Worm (Caenorhabditis elegans) whole organism, mixed stage, embryonic: ENCODE data around the gene clec-122.
"Not testable (repeated sequence)": the region's sequence is repeated elsewhere in the genome, so short reads cannot be mapped to it uniquely, and the experiment has no call there.

Experiments
- M03D4.4 ChIP-seq: sonication (generic microtip); optimal IDR thresholded peaks from 2 replicates; lab custom pipeline; 2017; ENCODE audit warnings: mild to moderate bottlenecking, missing genetic modification characterization, missing compliant biosample characterization
- bed-3 ChIP-seq: fragments of 200-800 bp; sonication (Bioruptor generic); optimal IDR thresholded peaks from 3 replicates; lab custom pipeline; 2018; ENCODE audit warnings: mild to moderate bottlenecking, missing genetic modification characterization, moderate library complexity, missing compliant biosample characterization
- blmp-1 ChIP-seq: fragments of 150-350 bp; optimal IDR thresholded peaks from 2 replicates; lab custom pipeline; 2014; ENCODE audit warnings: missing biosample characterization, missing genetic modification characterization
- ceh-39 ChIP-seq: fragments of 150-350 bp; optimal IDR thresholded peaks from 2 replicates; lab custom pipeline; 2014; ENCODE audit warnings: missing biosample characterization, missing genetic modification characterization
- ceh-83 ChIP-seq: fragments of 200-800 bp; sonication (Bioruptor generic); optimal IDR thresholded peaks from 2 replicates; lab custom pipeline; 2018; ENCODE audit warnings: mild to moderate bottlenecking, missing genetic modification characterization, missing compliant biosample characterization
- drap-1 ChIP-seq: fragments of 200-800 bp; sonication (Bioruptor generic); optimal IDR thresholded peaks from 3 replicates; lab custom pipeline; 2018; ENCODE audit warnings: mild to moderate bottlenecking, missing genetic modification characterization, missing compliant biosample characterization
- elt-3 ChIP-seq: fragments of 150-350 bp; optimal IDR thresholded peaks from 2 replicates; lab custom pipeline; 2014; ENCODE audit warnings: missing biosample characterization, missing genetic modification characterization
- flh-1 ChIP-seq: fragments of 200-800 bp; sonication (Bioruptor generic); optimal IDR thresholded peaks from 2 replicates; lab custom pipeline; 2018; ENCODE audit warnings: mild to moderate bottlenecking, missing genetic modification characterization, moderate library complexity, missing compliant biosample characterization
- ham-2 ChIP-seq: fragments of 200-800 bp; sonication (Bioruptor generic); optimal IDR thresholded peaks from 2 replicates; lab custom pipeline; 2018; ENCODE audit warnings: mild to moderate bottlenecking, missing genetic modification characterization, missing compliant biosample characterization
- lin-13 ChIP-seq: fragments of 150-350 bp; optimal IDR thresholded peaks from 2 replicates; lab custom pipeline; 2014; ENCODE audit warnings: missing biosample characterization, missing genetic modification characterization
- lin-32 ChIP-seq: fragments of 200-800 bp; sonication (Bioruptor generic); optimal IDR thresholded peaks from 2 replicates; lab custom pipeline; 2018; ENCODE audit warnings: mild to moderate bottlenecking, missing genetic modification characterization, missing compliant biosample characterization
- mab-5 ChIP-seq: fragments of 150-350 bp; optimal IDR thresholded peaks from 2 replicates; lab custom pipeline; 2014; ENCODE audit warnings: missing biosample characterization, missing genetic modification characterization
- mep-1 ChIP-seq: fragments of 150-350 bp; optimal IDR thresholded peaks from 2 replicates; lab custom pipeline; 2017; ENCODE audit warnings: missing biosample characterization, missing genetic modification reagents, missing genetic modification characterization, inconsistent platforms
- nhr-12 ChIP-seq: fragments of 150-350 bp; optimal IDR thresholded peaks from 2 replicates; lab custom pipeline; 2014; ENCODE audit warnings: missing biosample characterization, missing genetic modification characterization
- nhr-237 ChIP-seq: fragments of 150-350 bp; optimal IDR thresholded peaks from 2 replicates; lab custom pipeline; 2014; ENCODE audit warnings: missing biosample characterization, missing genetic modification characterization
- nhr-76 ChIP-seq: sonication (generic microtip); optimal IDR thresholded peaks from 2 replicates; lab custom pipeline; 2017; ENCODE audit warnings: missing biosample characterization, missing genetic modification characterization
- pha-4 ChIP-seq: fragments of 150-350 bp; optimal IDR thresholded peaks from 2 replicates; lab custom pipeline; 2018; ENCODE audit warnings: missing biosample characterization, missing genetic modification reagents, missing genetic modification characterization
- sem-2 ChIP-seq: fragments of 200-800 bp; sonication (Bioruptor generic); optimal IDR thresholded peaks from 2 replicates; lab custom pipeline; 2018; ENCODE audit warnings: mild to moderate bottlenecking, missing genetic modification characterization, missing compliant biosample characterization
- snpc-4 ChIP-seq: fragments of 150-350 bp; optimal IDR thresholded peaks from 2 replicates; lab custom pipeline; 2014; ENCODE audit warnings: missing biosample characterization, missing genetic modification characterization
- sptf-1 ChIP-seq: sonication (generic microtip); optimal IDR thresholded peaks from 2 replicates; lab custom pipeline; 2017; ENCODE audit warnings: mild to moderate bottlenecking, missing genetic modification characterization, moderate library complexity, missing compliant biosample characterization
- unc-120 ChIP-seq: sonication (generic microtip); optimal IDR thresholded peaks from 2 replicates; lab custom pipeline; 2017; ENCODE audit warnings: missing genetic modification characterization, missing compliant biosample characterization; ENCODE audit not compliant: poor library complexity, severe bottlenecking
- unc-39 ChIP-seq: fragments of 150-350 bp; optimal IDR thresholded peaks from 2 replicates; lab custom pipeline; 2014; ENCODE audit warnings: missing biosample characterization, missing genetic modification characterization
- zip-8 ChIP-seq: fragments of 150-350 bp; optimal IDR thresholded peaks from 2 replicates; lab custom pipeline; 2014; ENCODE audit warnings: missing biosample characterization, missing genetic modification characterization
- ztf-11 ChIP-seq: fragments of 150-350 bp; optimal IDR thresholded peaks from 2 replicates; lab custom pipeline; 2014; ENCODE audit warnings: missing biosample characterization, missing genetic modification characterization

clec-122 gene

DNA sequence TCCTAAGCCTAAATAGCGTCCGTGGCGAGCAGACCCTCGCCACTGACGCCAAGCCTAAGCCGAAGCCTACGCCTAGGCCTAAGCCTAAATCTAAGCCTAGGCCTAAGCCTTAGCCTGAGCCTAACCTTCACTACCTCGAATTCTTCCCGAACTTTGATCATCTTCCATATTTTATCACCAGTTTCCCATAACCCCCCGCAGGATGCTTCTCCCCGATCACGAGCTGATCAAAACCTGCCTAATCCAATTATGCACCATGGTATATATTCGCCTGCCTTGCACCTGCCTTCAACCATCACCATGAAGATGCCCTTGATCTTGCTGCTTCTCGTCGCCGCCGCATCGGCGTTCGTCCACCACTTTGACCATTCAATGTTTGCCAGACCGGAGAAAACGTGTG, 20.9 kb downstream of the clec-122 start, which contains the start of gene ins-31:
Gene ins-31 (plus strand): TSS at position 301 of the 400 bp plus-strand sequence.
- not testable (repeated sequence) for TF ChIP-seq blmp-1 (tag; lab: Kevin White, UChicago); ztf-11; unc-120 (tag; lab: Kevin White, UChicago)

DNA sequence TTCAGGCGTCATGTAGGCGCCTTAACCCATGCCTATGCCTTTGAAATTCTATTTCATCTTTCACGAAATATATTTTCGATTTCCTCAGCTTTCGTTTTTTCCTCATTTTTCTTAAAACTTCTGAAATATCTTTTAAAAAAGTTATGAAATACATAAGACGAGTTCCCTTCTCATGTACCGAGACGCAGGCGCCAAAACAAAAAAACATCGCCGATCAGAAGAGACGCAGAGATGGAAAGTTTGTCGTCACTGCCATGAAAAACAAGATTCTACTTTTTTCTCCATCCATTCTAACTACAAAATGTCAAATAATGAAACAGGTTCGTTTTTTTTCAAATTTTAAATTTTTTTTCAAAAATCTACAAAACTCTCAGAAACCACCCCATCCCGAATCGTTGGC, 23.1 kb downstream of the clec-122 start, which contains the start of gene chil-24:
Gene chil-24 (plus strand): TSS at position 156 of the 400 bp plus-strand sequence.
- TF ChIP-seq lin-13 (tag; lab: Kevin White, UChicago) (no peak), unc-120 (tag; lab: Kevin White, UChicago) (no peak), ceh-83 (GFP tag; lab: Kevin White, UChicago) (no peak), mep-1 (tag; lab: Kevin White, UChicago) (no peak), nhr-12 (no peak), nhr-237 (tag; lab: Kevin White, UChicago) (no peak)

DNA sequence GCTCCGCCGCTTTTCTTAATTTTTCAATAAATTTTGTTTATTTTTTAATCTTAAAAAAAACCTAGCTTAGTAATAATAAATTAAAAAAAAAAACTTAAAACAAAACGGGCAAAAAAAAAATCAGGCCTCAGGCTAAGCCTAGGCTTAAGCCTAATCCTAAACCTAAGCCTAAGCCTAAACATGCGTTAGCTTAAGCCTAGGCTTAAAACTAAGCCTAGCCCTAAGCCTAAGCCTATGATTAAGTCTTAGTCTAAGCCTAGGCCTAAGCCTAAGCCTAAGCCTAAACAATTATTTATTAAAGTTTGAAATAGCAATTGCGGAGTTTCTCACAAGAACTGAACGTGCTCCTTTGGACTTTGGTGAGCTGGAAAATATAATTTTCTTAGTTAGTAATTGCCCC, 29.4 kb downstream of the clec-122 start:
- TF ChIP-seq mab-5 (tag; lab: Kevin White, UChicago) (no peak), lin-13 (tag; lab: Kevin White, UChicago) (no peak), snpc-4 (tag; lab: Kevin White, UChicago) (no peak), ceh-83 (GFP tag; lab: Kevin White, UChicago) (no peak), drap-1 (GFP tag; lab: Kevin White, UChicago) (no peak), elt-3 (tag; lab: Kevin White, UChicago) (no peak), bed-3 (no peak), flh-1 (GFP tag; lab: Kevin White, UChicago) (no peak), ceh-39 (no peak)
- TF ChIP-seq, all 35 proteins: peak for 0

DNA sequence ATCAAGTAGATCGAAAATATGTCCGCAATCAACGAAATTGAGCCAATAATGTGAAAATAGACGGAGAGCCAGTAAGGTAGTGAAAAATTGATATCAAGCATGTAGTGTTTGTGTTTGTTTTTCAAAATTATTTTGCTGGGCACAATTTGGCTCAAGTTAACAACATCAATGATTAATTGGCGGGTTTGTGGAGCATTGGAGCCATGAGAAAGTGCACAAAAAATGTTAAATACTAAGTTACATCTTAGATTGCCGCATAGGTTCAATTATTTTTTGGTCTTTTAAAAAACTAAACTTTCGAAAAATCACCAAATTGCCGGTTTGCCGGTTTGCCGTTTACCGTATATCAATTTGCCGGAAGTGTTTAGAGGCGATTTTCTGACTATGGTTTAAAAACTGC, 31.9 kb downstream of the clec-122 start, which contains the start of gene sri-54:
Gene sri-54 (minus strand): TSS at position 101 of the 400 bp plus-strand sequence.
- TF ChIP-seq elt-3 (tag; lab: Kevin White, UChicago) (no peak), unc-39 (no peak), sptf-1 (tag; lab: Kevin White, UChicago) (no peak), pha-4 (tag; lab: Kevin White, UChicago) (no peak), ceh-83 (GFP tag; lab: Kevin White, UChicago) (no peak), M03D4.4 (tag; lab: Kevin White, UChicago) (no peak), flh-1 (GFP tag; lab: Kevin White, UChicago) (no peak)
- TF ChIP-seq, all 35 proteins: peak for 0

DNA sequence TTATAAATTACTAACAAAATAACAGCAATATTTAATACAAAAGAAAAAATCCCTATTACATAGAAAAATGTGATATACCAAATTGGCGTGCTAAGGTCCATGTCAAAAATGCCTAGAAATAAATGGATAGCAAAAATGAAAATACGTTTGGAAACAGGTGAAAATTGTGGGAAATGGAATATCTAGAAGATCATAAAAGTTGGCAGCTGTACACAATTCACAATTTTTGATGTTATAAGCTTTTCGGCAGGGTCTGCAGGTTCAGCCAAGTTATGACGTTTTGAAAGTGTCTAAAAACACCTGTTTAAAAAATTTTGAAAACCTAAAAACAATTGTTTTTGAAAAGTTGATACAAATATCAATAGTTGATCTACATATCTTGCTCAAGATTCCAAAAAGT, 37.0 kb downstream of the clec-122 start, which contains the start of gene sri-42:
Gene sri-42 (minus strand): TSS at position 101 of the 400 bp plus-strand sequence.
- not testable (repeated sequence) for TF ChIP-seq nhr-237 (tag; lab: Kevin White, UChicago); M03D4.4 (tag; lab: Kevin White, UChicago); lin-32 (GFP tag; lab: Kevin White, UChicago)

DNA sequence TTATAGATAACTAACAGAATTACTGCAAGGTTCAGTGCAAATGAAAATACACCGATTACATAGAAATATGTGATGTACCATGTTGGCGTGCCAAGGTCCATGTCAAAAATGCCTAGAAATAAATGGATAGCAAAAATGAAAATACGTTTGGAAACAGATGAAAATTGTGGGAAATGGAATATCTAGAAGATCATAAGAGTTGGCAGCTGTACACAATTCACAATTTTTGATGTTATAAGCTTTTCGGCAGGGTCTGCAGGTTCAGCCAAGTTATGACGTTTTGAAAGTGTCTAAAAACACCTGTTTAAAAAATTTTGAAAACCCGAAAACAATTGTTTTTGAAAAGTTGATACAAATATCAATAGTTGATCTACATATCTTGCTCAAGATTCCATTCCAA, 38.7 kb downstream of the clec-122 start, which contains the start of gene sri-43:
Gene sri-43 (minus strand): TSS at position 101 of the 400 bp plus-strand sequence.
- TF ChIP-seq sptf-1 (tag; lab: Kevin White, UChicago); ham-2; lin-13 (tag; lab: Kevin White, UChicago): not testable (repeated sequence)

DNA sequence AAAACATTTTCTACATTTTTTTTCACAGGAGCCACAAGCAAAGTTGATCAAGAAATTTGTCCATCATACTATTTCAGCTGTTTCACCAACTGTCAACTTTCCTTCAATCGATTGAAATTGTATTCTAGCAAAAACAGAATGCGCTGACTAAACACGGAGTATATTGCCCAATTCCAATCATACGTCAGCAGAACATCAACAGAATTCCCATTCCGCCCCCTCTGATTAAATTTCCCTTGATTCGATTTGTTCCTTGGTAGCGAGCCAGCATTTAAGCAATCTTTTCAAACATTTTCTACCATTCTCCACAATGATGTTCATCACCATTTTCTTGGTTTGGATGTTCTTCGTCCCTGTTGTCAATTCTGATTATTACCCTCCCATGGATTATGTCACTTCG, 40.0 kb downstream of the clec-122 start, which contains the start of gene T10D4.15:
Gene T10D4.15 (plus strand): TSS at position 301 of the 400 bp plus-strand sequence.
- no peak for TF ChIP-seq unc-39
- no peak for TF ChIP-seq nhr-237 (tag; lab: Kevin White, UChicago)
- no peak for TF ChIP-seq nhr-76 (tag; lab: Kevin White, UChicago)
- TF ChIP-seq sem-2 (GFP tag; lab: Kevin White, UChicago) = no peak
- no peak for TF ChIP-seq drap-1 (GFP tag; lab: Kevin White, UChicago)
- no peak for TF ChIP-seq zip-8 (tag; lab: Kevin White, UChicago)
- TF ChIP-seq, all 35 proteins: peak for 0

DNA sequence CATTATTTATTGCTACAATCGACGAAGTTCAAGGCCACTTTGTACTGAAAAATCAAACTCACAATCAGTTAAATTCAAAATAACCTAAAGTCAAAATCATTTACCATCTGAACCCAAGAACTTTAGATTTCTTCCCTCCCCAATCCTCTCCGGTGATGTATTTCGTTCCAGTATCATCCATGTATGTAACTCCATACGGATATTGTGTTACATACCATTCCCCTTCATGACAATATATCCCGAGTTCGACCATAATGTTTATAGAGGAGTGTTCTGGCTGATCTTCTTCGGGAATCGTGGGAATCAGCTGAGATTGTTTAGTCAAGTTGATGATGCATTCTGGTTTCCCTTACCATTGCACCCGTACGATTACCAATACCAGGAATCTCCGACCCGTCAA, 42.5 kb downstream of the clec-122 start:
- TF ChIP-seq zip-8 (tag; lab: Kevin White, UChicago) (no peak), ham-2 (no peak)
